Fruit fly (Drosophila melanogaster): ENCODE measurements around the gene gskt.
A peak's percentile ranks its signal among the peaks of the same experiment; 100 is the strongest.

gskt gene

DNA sequence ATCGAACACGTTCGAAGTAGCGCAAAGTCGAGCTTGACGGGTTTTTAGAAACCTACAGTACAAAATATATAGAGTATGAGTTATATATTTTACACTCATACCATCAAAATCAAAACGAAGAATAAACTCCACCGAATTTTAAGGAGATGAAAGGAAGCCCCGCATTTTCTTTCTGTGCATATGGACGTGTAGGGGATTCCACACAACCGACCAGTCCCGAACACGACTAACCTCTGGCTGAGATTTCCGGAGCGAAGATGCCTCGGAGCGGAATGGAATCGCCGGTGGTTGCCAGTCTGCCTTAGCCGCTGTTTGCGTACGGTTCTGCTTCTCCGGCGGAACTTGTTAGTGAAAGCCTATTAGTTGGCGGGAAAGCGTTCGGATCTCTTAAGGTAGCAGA, 11.9 kb downstream of the gskt start (continued):
- TF ChIP-seq ssp (GFP tag; IDR thresholded peaks at IDR 0.05) (peak; percentile 91), Bteb2 (GFP tag; optimal IDR thresholded peaks at IDR 0.05) (peak; percentile 97), H2.0 (GFP tag; IDR thresholded peaks at IDR 0.05) (peak; percentile 97), CG12299 (tag; optimal IDR thresholded peaks at IDR 0.05) (peak; percentile 93), Lpt (GFP tag; optimal IDR thresholded peaks at IDR 0.05) (no peak), Hmx (GFP tag; optimal IDR thresholded peaks at IDR 0.05) (peak; percentile 92), bowl (GFP tag; IDR thresholded peaks at IDR 0.05) (peak; percentile 89), hb (GFP tag; IDR thresholded peaks at IDR 0.05; ENCODE audit: partially characterized antibody) (no peak), CG34422 (GFP tag; IDR thresholded peaks at IDR 0.05) (peak; percentile 99), odd (GFP tag; optimal IDR thresholded peaks at IDR 0.05) (peak; percentile 91), jumu (GFP tag; optimal IDR thresholded peaks at IDR 0.05) (peak; percentile 99), bigmax (GFP tag; optimal IDR thresholded peaks at IDR 0.05) (peak; percentile 69), CG6654 (GFP tag; optimal IDR thresholded peaks at IDR 0.05) (peak; percentile 87), vvl (GFP tag; IDR thresholded peaks at IDR 0.05) (peak; percentile 99), CG12104 (GFP tag; optimal IDR thresholded peaks at IDR 0.05) (peak; percentile 93), Dref (GFP tag; IDR thresholded peaks at IDR 0.05) (peak; percentile 47), pum (GFP tag; optimal IDR thresholded peaks at IDR 0.05) (peak; percentile 99), ind (GFP tag; optimal IDR thresholded peaks at IDR 0.05) (peak; percentile 98), CG17186 (GFP tag; optimal IDR thresholded peaks at IDR 0.05) (peak; percentile 81), caup (GFP tag; optimal IDR thresholded peaks at IDR 0.05; ENCODE audit: severe bottlenecking) (peak; percentile 96), sens (GFP tag) (peak; percentile 99), schlank (tag; optimal IDR thresholded peaks at IDR 0.05) (peak; percentile 94), CG7839 (tag; optimal IDR thresholded peaks at IDR 0.05) (peak; percentile 97), Lim3 (GFP tag; IDR thresholded peaks at IDR 0.05) (peak; percentile 86), D19A (tag; optimal IDR thresholded peaks at IDR 0.05) (peak; percentile 94), zf30C (GFP tag; optimal IDR thresholded peaks at IDR 0.05) (peak; percentile 22), dmrt99B (tag; optimal IDR thresholded peaks at IDR 0.05) (peak; percentile 97), Dad (GFP tag; optimal IDR thresholded peaks at IDR 0.05) (peak; percentile 99), dmrt11E (tag; optimal IDR thresholded peaks at IDR 0.05) (peak; percentile 88), onecut (GFP tag; IDR thresholded peaks at IDR 0.05) (peak; percentile 89), Taf1 (GFP tag; IDR thresholded peaks at IDR 0.05) (peak; percentile 95), toy (GFP tag; IDR thresholded peaks at IDR 0.05) (peak; percentile 94), sim (GFP tag; IDR thresholded peaks at IDR 0.05) (peak; percentile 94), CG1603 (tag; optimal IDR thresholded peaks at IDR 0.05) (peak; percentile 95), so (GFP tag; IDR thresholded peaks at IDR 0.05) (peak; percentile 97), B-H1 (GFP tag; IDR thresholded peaks at IDR 0.05) (peak; percentile 96), Gug (GFP tag; IDR thresholded peaks at IDR 0.05) (peak; percentile 99), sqz (GFP tag; optimal IDR thresholded peaks at IDR 0.05) (peak; percentile 57), Sry-δ (GFP tag; optimal IDR thresholded peaks at IDR 0.05) (peak; percentile 69), unc-4 (GFP tag; IDR thresholded peaks at IDR 0.05; ENCODE audit: partially characterized antibody) (0 out of 2 replicates have a peak, but pooled peaks have one; percentile 18), Ravus (GFP tag; IDR thresholded peaks at IDR 0.05) (peak; percentile 90), Hr51 (GFP tag; optimal IDR thresholded peaks at IDR 0.05) (peak; percentile 97 to 98), gro (GFP tag; optimal IDR thresholded peaks at IDR 0.05) (peak; percentile 99), stc (GFP tag; IDR thresholded peaks at IDR 0.05) (peak; percentile 97), CG4707 (GFP tag; optimal IDR thresholded peaks at IDR 0.05) (peak; percentile 82), lbe (GFP tag; optimal IDR thresholded peaks at IDR 0.05) (peak; percentile 98), cato (GFP tag; optimal IDR thresholded peaks at IDR 0.05; ENCODE audit: borderline replicate concordance) (peak; percentile 95), CG6683 (GFP tag; optimal IDR thresholded peaks at IDR 0.05) (peak; percentile 91), CG17359 (tag; optimal IDR thresholded peaks at IDR 0.05) (peak; percentile 97), zen2 (GFP tag; IDR thresholded peaks at IDR 0.05; ENCODE audit: partially characterized antibody) (no peak), pros (GFP tag; optimal IDR thresholded peaks at IDR 0.05) (peak; percentile 15), h (optimal IDR thresholded peaks at IDR 0.05) (no peak)
